Fruit fly (Drosophila melanogaster): ENCODE results near the gene Prat.
A peak's percentile ranks its signal among the peaks of the same experiment; 100 is the strongest.

DNA sequence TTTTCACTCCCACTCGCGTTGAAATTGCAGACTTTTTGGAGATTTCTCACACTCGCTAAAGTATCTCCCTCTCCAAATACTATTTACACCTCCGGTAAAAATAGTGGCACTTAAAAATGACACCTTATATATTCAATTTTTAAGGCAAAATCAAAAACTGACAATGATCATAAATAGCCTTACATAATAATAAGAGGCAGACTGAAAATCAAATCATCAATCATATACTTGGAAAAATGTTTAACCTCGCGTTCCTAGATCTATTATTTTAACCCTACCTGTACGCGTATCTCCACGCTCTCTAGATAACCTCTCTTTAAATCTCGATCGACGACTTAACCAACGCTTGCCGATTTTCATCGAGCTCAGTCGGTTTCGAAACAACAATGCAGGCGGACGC lies 16.1 kb downstream of the Prat start:
- TF ChIP-seq Blimp-1 (GFP tag; optimal IDR thresholded peaks at IDR 0.05) (no peak), fd59A (GFP tag; optimal IDR thresholded peaks at IDR 0.05) (peak; percentile 78), fd85E (GFP tag; optimal IDR thresholded peaks at IDR 0.05) (peak; percentile 64), Gug (GFP tag; IDR thresholded peaks at IDR 0.05) (peak; percentile 89), topi (GFP tag; optimal IDR thresholded peaks at IDR 0.05) (peak; percentile 49), OdsH (GFP tag; optimal IDR thresholded peaks at IDR 0.05) (peak; percentile 76), Sox102F (GFP tag; optimal IDR thresholded peaks at IDR 0.05) (no peak), CG10669 (GFP tag; optimal IDR thresholded peaks at IDR 0.05) (peak; percentile 89)
